Fruit fly (Drosophila melanogaster) whole organism, embryonic: ENCODE data around the gene CG7231.

ENCODE experiments used
- CG11085 ChIP-seq: fragments of 200-800 bp; sonication (Bioruptor generic); IDR thresholded peaks from 2 replicates; pipeline ENCODE4 v1.3.6; 2022; ENCODE audit warnings: missing biosample characterization, missing genetic modification characterization
- CG1233 ChIP-seq: fragments of 200-800 bp; sonication (Bioruptor generic); optimal IDR thresholded peaks from 4 replicates; lab custom pipeline; 2018; ENCODE audit warnings: missing biosample characterization, mild to moderate bottlenecking, missing genetic modification characterization
- CG6813 ChIP-seq: fragments of 200-800 bp; sonication (Bioruptor generic); optimal IDR thresholded peaks from 2 replicates; lab custom pipeline; 2017; ENCODE audit warnings: missing biosample characterization, missing genetic modification characterization, mild to moderate bottlenecking, moderate library complexity, missing genetic modification reagents
- CG7963 ChIP-seq: fragments of 200-800 bp; sonication (Bioruptor generic); IDR thresholded peaks from 3 replicates; pipeline ENCODE4 v1.3.6; 2022; ENCODE audit warnings: missing biosample characterization, missing genetic modification characterization; ENCODE audit not compliant: partially characterized antibody
- CG8281 ChIP-seq: fragments of 200-800 bp; sonication (Bioruptor generic); optimal IDR thresholded peaks from 2 replicates; lab custom pipeline; 2018; ENCODE audit warnings: missing biosample characterization, mild to moderate bottlenecking, missing genetic modification characterization, moderate library complexity
- Dfd ChIP-seq, 2 experiments: fragments of >200 bp; optimal IDR thresholded peaks; 2 replicates each; lab custom pipeline; 2017; ENCODE audit warnings: missing biosample characterization in 2 of 2, missing genetic modification characterization in 2 of 2
- GATAe ChIP-seq: fragments of 200-800 bp; sonication (Bioruptor generic); conservative IDR thresholded peaks from 2 replicates; pipeline ENCODE4 v1.3.6; 2022; ENCODE audit warnings: missing biosample characterization, missing genetic modification characterization
- MBD-R2 ChIP-seq: fragments of 200-800 bp; sonication (Bioruptor generic); IDR thresholded peaks from 2 replicates; pipeline ENCODE4 v1.3.6; 2022; ENCODE audit warnings: missing biosample characterization, missing genetic modification characterization
- Myb ChIP-seq: fragments of 200-800 bp; sonication (Bioruptor generic); optimal IDR thresholded peaks from 2 replicates; lab custom pipeline; 2016; ENCODE audit warnings: missing biosample characterization, missing genetic modification characterization
- NK7.1 ChIP-seq: fragments of 200-800 bp; sonication (Bioruptor generic); optimal IDR thresholded peaks from 3 replicates; lab custom pipeline; 2016; ENCODE audit warnings: missing biosample characterization, missing genetic modification characterization
- exex ChIP-seq: fragments of 200-800 bp; sonication (Bioruptor generic); optimal IDR thresholded peaks from 4 replicates; lab custom pipeline; 2018; ENCODE audit warnings: missing biosample characterization, mild to moderate bottlenecking, missing genetic modification characterization, moderate library complexity
- pzg ChIP-seq: fragments of 200-800 bp; sonication (Bioruptor generic); optimal IDR thresholded peaks from 3 replicates; lab custom pipeline; 2018; ENCODE audit warnings: missing biosample characterization, mild to moderate bottlenecking, missing genetic modification characterization, moderate library complexity
- zfh1 ChIP-seq: fragments of 200-800 bp; sonication (Bioruptor generic); IDR thresholded peaks from 3 replicates; pipeline ENCODE4 v1.3.6; 2022; ENCODE audit warnings: missing biosample characterization, missing genetic modification characterization

- no peak for TF ChIP-seq Myb (GFP tag; lab: Kevin White, UChicago)
- TF ChIP-seq zfh1 (GFP tag; lab: Robert Waterston, UW), result no peak
- no peak for TF ChIP-seq CG6813 (GFP tag; lab: Kevin White, UChicago)
- TF ChIP-seq Dfd (GFP tag; optimal IDR thresholded peaks at IDR 0.05; lab: Kevin White, UChicago), result no peak
- no peak for TF ChIP-seq exex (tag; lab: Kevin White, UChicago)
- peak; percentile 23 for TF ChIP-seq CG1233 (GFP tag; lab: Kevin White, UChicago)
- peak; percentile 59 for TF ChIP-seq pzg (GFP tag; lab: Kevin White, UChicago)
- no peak for TF ChIP-seq CG11085 (GFP tag; lab: Robert Waterston, UW)
- no peak for TF ChIP-seq GATAe
- no peak for TF ChIP-seq CG8281 (tag; lab: Kevin White, UChicago)
- TF ChIP-seq NK7.1 (GFP tag; lab: Kevin White, UChicago), result no peak
- no peak for TF ChIP-seq CG7963
- TF ChIP-seq MBD-R2 (GFP tag; lab: Robert Waterston, UW), result peak; percentile 54; the same call in 1 of the 2 replicates
Measured at dm6 chr2L:8030693-8031210, 47.0 kb downstream of the CG7231 start, which contains the start of gene Cka.
